Worm (Caenorhabditis elegans) whole organism, L2 larva: Measurements from ENCODE around the gene ugt-9.

Experiments
- F13H6.1 ChIP-seq: sonication (generic microtip); optimal IDR thresholded peaks from 2 replicates; lab custom pipeline; 2016; ENCODE audit warnings: missing genetic modification characterization, missing compliant biosample characterization
- R02D3.7 ChIP-seq: fragments of 150-350 bp; optimal IDR thresholded peaks from 2 replicates; lab custom pipeline; 2014; ENCODE audit warnings: missing biosample characterization, missing genetic modification characterization
- Y55F3AM.14 ChIP-seq: fragments of 200-800 bp; sonication (Bioruptor generic); optimal IDR thresholded peaks from 2 replicates; lab custom pipeline; 2018; ENCODE audit warnings: mild to moderate bottlenecking, missing genetic modification characterization, missing compliant biosample characterization
- alr-1 ChIP-seq: fragments of 150-350 bp; optimal IDR thresholded peaks from 2 replicates; lab custom pipeline; 2014; ENCODE audit warnings: missing biosample characterization, missing genetic modification characterization
- aly-2 ChIP-seq: fragments of 150-350 bp; optimal IDR thresholded peaks from 2 replicates; lab custom pipeline; 2014; ENCODE audit warnings: missing biosample characterization, missing genetic modification characterization
- ama-1 ChIP-seq: fragments of 150-350 bp; optimal IDR thresholded peaks from 2 replicates; lab custom pipeline; 2018; ENCODE audit warnings: inconsistent platforms
- blmp-1 ChIP-seq: sonication (generic microtip); optimal IDR thresholded peaks from 2 replicates; lab custom pipeline; 2017; ENCODE audit warnings: missing genetic modification characterization, mild to moderate bottlenecking, missing compliant biosample characterization, antibody characterized with exemption, moderate library complexity; ENCODE audit not compliant: insufficient read depth
- ceh-82 ChIP-seq: fragments of 150-350 bp; optimal IDR thresholded peaks from 2 replicates; lab custom pipeline; 2014; ENCODE audit warnings: missing biosample characterization, missing genetic modification characterization
- crh-2 ChIP-seq: sonication (generic microtip); optimal IDR thresholded peaks from 2 replicates; lab custom pipeline; 2017; ENCODE audit warnings: missing biosample characterization, missing genetic modification characterization
- elt-1 ChIP-seq: fragments of 150-350 bp; optimal IDR thresholded peaks from 2 replicates; lab custom pipeline; 2014; ENCODE audit warnings: missing biosample characterization, missing genetic modification characterization
- elt-3 ChIP-seq: sonication (generic microtip); optimal IDR thresholded peaks from 2 replicates; lab custom pipeline; 2017; ENCODE audit warnings: missing biosample characterization, missing genetic modification characterization
- fos-1 ChIP-seq: fragments of 150-350 bp; optimal IDR thresholded peaks from 2 replicates; lab custom pipeline; 2014; ENCODE audit warnings: missing biosample characterization, missing genetic modification characterization
- gmeb-1 ChIP-seq: fragments of 150-350 bp; optimal IDR thresholded peaks from 2 replicates; lab custom pipeline; 2014; ENCODE audit warnings: missing biosample characterization, missing genetic modification characterization
- lin-11 ChIP-seq: fragments of 150-350 bp; sonication (generic microtip); optimal IDR thresholded peaks from 2 replicates; lab custom pipeline; 2014; ENCODE audit warnings: missing biosample characterization, missing genetic modification characterization, inconsistent platforms, mixed read lengths
- lin-13 ChIP-seq: fragments of 150-350 bp; optimal IDR thresholded peaks from 2 replicates; lab custom pipeline; 2014; ENCODE audit warnings: missing biosample characterization, missing genetic modification reagents, missing genetic modification characterization
- lin-39 ChIP-seq: fragments of 150-350 bp; optimal IDR thresholded peaks from 2 replicates; lab custom pipeline; 2014; ENCODE audit warnings: missing biosample characterization, missing genetic modification reagents, missing genetic modification characterization
- nhr-11 ChIP-seq: fragments of 150-350 bp; optimal IDR thresholded peaks from 2 replicates; lab custom pipeline; 2014; ENCODE audit warnings: missing biosample characterization, missing genetic modification characterization
- nhr-12 ChIP-seq: fragments of 150-350 bp; optimal IDR thresholded peaks from 2 replicates; lab custom pipeline; 2014; ENCODE audit warnings: missing biosample characterization, missing genetic modification characterization
- nhr-129 ChIP-seq: fragments of 150-350 bp; optimal IDR thresholded peaks from 2 replicates; lab custom pipeline; 2014; ENCODE audit warnings: missing biosample characterization, missing genetic modification characterization
- nhr-21 ChIP-seq: fragments of 150-350 bp; optimal IDR thresholded peaks from 2 replicates; lab custom pipeline; 2014; ENCODE audit warnings: missing biosample characterization, missing genetic modification characterization
- nhr-23 ChIP-seq: fragments of 150-350 bp; optimal IDR thresholded peaks from 2 replicates; lab custom pipeline; 2014; ENCODE audit warnings: missing biosample characterization, missing genetic modification reagents, missing genetic modification characterization
- nhr-237 ChIP-seq: fragments of 150-350 bp; optimal IDR thresholded peaks from 2 replicates; lab custom pipeline; 2014; ENCODE audit warnings: missing biosample characterization, missing genetic modification characterization
- nhr-25 ChIP-seq: fragments of 150-350 bp; sonication (generic microtip); optimal IDR thresholded peaks from 3 replicates; lab custom pipeline; 2014; ENCODE audit warnings: missing biosample characterization, missing genetic modification characterization
- nhr-77 ChIP-seq: fragments of 150-350 bp; optimal IDR thresholded peaks from 2 replicates; lab custom pipeline; 2014; ENCODE audit warnings: missing biosample characterization, missing genetic modification characterization
- peb-1 ChIP-seq: fragments of 150-350 bp; optimal IDR thresholded peaks from 2 replicates; lab custom pipeline; 2014; ENCODE audit warnings: missing biosample characterization, missing genetic modification characterization
- sem-4 ChIP-seq: fragments of 150-350 bp; optimal IDR thresholded peaks from 2 replicates; lab custom pipeline; 2014; ENCODE audit warnings: missing biosample characterization, missing genetic modification reagents, missing genetic modification characterization
- sma-3 ChIP-seq: sonication (generic microtip); optimal IDR thresholded peaks from 2 replicates; lab custom pipeline; 2016; ENCODE audit warnings: missing genetic modification reagents, missing genetic modification characterization, missing compliant biosample characterization
- sma-9 ChIP-seq, 2 experiments: fragments of 150-350 bp in 1 of 2; sonication (generic microtip) in 1 of 2; optimal IDR thresholded peaks; 2 replicates each; lab custom pipeline; 2014 to 2016; ENCODE audit warnings: missing genetic modification characterization in 2 of 2, mild to moderate bottlenecking in 1 of 2, missing biosample characterization in 1 of 2, missing compliant biosample characterization in 1 of 2, missing genetic modification reagents in 1 of 2, moderate library complexity in 1 of 2
- snpc-4 ChIP-seq: fragments of 150-350 bp; optimal IDR thresholded peaks from 2 replicates; lab custom pipeline; 2014; ENCODE audit warnings: missing biosample characterization, missing genetic modification characterization
- unc-39 ChIP-seq: fragments of 150-350 bp; optimal IDR thresholded peaks from 2 replicates; lab custom pipeline; 2014; ENCODE audit warnings: missing biosample characterization, missing genetic modification characterization
- unc-55 ChIP-seq: fragments of 150-350 bp; sonication (generic microtip); optimal IDR thresholded peaks from 3 replicates; lab custom pipeline; 2014; ENCODE audit warnings: missing biosample characterization, missing genetic modification reagents, missing genetic modification characterization
- zag-1 ChIP-seq: fragments of 150-350 bp; optimal IDR thresholded peaks from 2 replicates; lab custom pipeline; 2014; ENCODE audit warnings: missing biosample characterization, missing genetic modification characterization
- ztf-1 ChIP-seq: fragments of 200-800 bp; sonication (Bioruptor generic); conservative IDR thresholded peaks from 2 replicates; pipeline ENCODE4 v1.3.6; 2022; ENCODE audit warnings: missing genetic modification characterization, missing compliant biosample characterization
- ztf-4 ChIP-seq: fragments of 150-350 bp; optimal IDR thresholded peaks from 2 replicates; lab custom pipeline; 2014; ENCODE audit warnings: missing biosample characterization, missing genetic modification characterization

The ugt-9 gene

ce11 chrV:4924618-4925017 lies 28.8 kb downstream of the ugt-9 start, which contains the start of gene srh-20:
Gene srh-20 (plus strand): TSS chrV:4924918.
- no peak for TF ChIP-seq ztf-4

DNA sequence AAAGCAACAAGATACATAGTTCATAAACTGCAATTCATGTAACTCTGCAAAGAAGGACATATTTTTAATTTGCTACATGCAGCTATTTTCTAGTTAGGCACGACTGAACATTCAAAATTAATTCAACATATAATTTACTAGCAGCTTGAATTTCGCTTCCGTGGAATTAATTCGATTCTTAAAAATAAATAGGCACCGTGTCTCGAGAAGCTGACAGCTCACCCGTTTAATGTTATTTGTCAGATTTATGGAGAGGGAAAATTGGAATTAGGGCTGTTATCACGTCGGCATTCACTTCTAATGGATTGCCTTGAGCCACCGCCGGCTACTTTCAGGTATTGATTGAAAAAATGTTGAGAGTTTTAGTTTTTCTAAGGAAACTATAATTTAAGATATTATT lies 30.5 kb downstream of the ugt-9 start, which contains the start of gene srh-21:
TSS of gene srh-21 (plus strand) at position 301 of the 400 bp plus-strand sequence.
- no peak for TF ChIP-seq sem-4 (tag; lab: Kevin White, UChicago)
- no peak for TF ChIP-seq Y55F3AM.14 (GFP tag; lab: Kevin White, UChicago)
- TF ChIP-seq blmp-1, result no peak
- no peak for TF ChIP-seq lin-13 (GFP tag; lab: Kevin White, UChicago)
- TF ChIP-seq F13H6.1, result no peak
- TF ChIP-seq nhr-11 (tag; lab: Kevin White, UChicago), result no peak
- TF ChIP-seq lin-39 (tag; lab: Kevin White, UChicago), result no peak
- no peak for TF ChIP-seq lin-11 (tag; lab: Kevin White, UChicago)
- TF ChIP-seq elt-1 (tag; lab: Kevin White, UChicago), result no peak
- no peak for TF ChIP-seq crh-2
- TF ChIP-seq elt-3 (tag; lab: Kevin White, UChicago), result no peak

- TF ChIP-seq sem-4 (tag; lab: Kevin White, UChicago), result no peak
- TF ChIP-seq blmp-1, result no peak
These were observed 34.0 kb downstream of the ugt-9 start, which contains the start of gene str-205 for ce11 chrV:4929842-4930241. Gene str-205 (minus strand): TSS chrV:4929942.

- no peak for TF ChIP-seq sma-3
- no peak for TF ChIP-seq unc-39 (tag; lab: Kevin White, UChicago)
- TF ChIP-seq ztf-1 (GFP tag; lab: Robert Waterston, UW), result no peak
- no peak for TF ChIP-seq nhr-23 (tag; lab: Kevin White, UChicago)
- TF ChIP-seq lin-13 (GFP tag; lab: Kevin White, UChicago), result no peak
- TF ChIP-seq peb-1 (tag; lab: Kevin White, UChicago), result no peak
- TF ChIP-seq nhr-25 (tag; lab: Kevin White, UChicago), result no peak
- no peak for TF ChIP-seq elt-3 (tag; lab: Kevin White, UChicago)
- no peak for TF ChIP-seq fos-1
- TF ChIP-seq R02D3.7, result no peak
- no peak for TF ChIP-seq gmeb-1 (tag; lab: Kevin White, UChicago)
- TF ChIP-seq nhr-21 (tag; lab: Kevin White, UChicago), result no peak
These were observed 37.0 kb downstream of the ugt-9 start, which contains the start of gene C02E7.10 for ce11 chrV:4932814-4933213. Gene C02E7.10 (minus strand): TSS chrV:4933045.

DNA sequence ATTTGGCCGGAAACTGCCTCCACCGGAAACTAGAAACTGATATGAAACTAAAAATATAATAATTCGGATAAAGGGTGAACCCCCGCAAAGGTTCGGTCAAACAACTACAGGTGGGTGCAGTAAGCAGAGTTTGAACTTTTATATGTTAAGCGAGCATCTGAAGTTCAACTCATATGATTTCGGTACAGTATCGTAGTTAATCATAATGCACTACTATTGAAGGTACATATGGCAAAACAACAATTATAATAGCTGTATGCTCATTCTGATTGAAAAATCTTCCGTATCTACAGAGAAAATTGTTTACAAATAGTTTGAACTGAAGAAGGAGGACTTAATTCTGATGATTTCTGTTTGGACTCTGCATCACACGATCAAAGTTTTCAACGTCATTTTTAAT lies 37.4 kb downstream of the ugt-9 start:
- TF ChIP-seq ceh-82 (tag; lab: Kevin White, UChicago) (no peak), ztf-4 (no peak), F13H6.1 (no peak), peb-1 (tag; lab: Kevin White, UChicago) (no peak), alr-1 (tag; lab: Kevin White, UChicago) (no peak), nhr-21 (tag; lab: Kevin White, UChicago) (no peak), nhr-129 (tag; lab: Kevin White, UChicago) (no peak), Y55F3AM.14 (GFP tag; lab: Kevin White, UChicago) (no peak), sem-4 (tag; lab: Kevin White, UChicago) (no peak), nhr-77 (tag; lab: Kevin White, UChicago) (no peak), unc-55 (GFP tag; lab: Kevin White, UChicago) (no peak)

ce11 chrV:4934406-4934805 lies 38.6 kb downstream of the ugt-9 start, which contains the start of gene catp-2:
Gene catp-2 (plus strand): TSS chrV:4934706.
- no peak for TF ChIP-seq blmp-1
- no peak for TF ChIP-seq ama-1 (lab: Kevin White, UChicago)
- TF ChIP-seq crh-2, result no peak
- TF ChIP-seq sma-9 (GFP tag; optimal IDR thresholded peaks at IDR 0.05; lab: Kevin White, UChicago), result no peak
- no peak for TF ChIP-seq sma-9 (tag; optimal IDR thresholded peaks at IDR 0.05; lab: Kevin White, UChicago)
- TF ChIP-seq lin-11 (tag; lab: Kevin White, UChicago), result no peak
- no peak for TF ChIP-seq aly-2 (tag; lab: Kevin White, UChicago)
- no peak for TF ChIP-seq zag-1 (tag; lab: Kevin White, UChicago)
- TF ChIP-seq snpc-4 (tag; lab: Kevin White, UChicago), result no peak
- no peak for TF ChIP-seq gmeb-1 (tag; lab: Kevin White, UChicago)
- TF ChIP-seq lin-39 (tag; lab: Kevin White, UChicago), result no peak
- TF ChIP-seq elt-3 (tag; lab: Kevin White, UChicago), result no peak
- TF ChIP-seq nhr-12 (tag; lab: Kevin White, UChicago), result no peak
- no peak for TF ChIP-seq nhr-25 (tag; lab: Kevin White, UChicago)
- no peak for TF ChIP-seq nhr-77 (tag; lab: Kevin White, UChicago)
- TF ChIP-seq nhr-237 (tag; lab: Kevin White, UChicago), result no peak
- TF ChIP-seq nhr-23 (tag; lab: Kevin White, UChicago), result no peak
- TF ChIP-seq Y55F3AM.14 (GFP tag; lab: Kevin White, UChicago), result no peak
